Fruit fly (Drosophila melanogaster): ENCODE data around the gene CG6712.

dm6 chr2L:12085619-12086171, 10.6 kb downstream of the CG6712 start, which contains the start of gene prd:
- no peak for TF ChIP-seq usp (GFP tag; optimal IDR thresholded peaks at IDR 0.05)
- no peak for TF ChIP-seq pan (optimal IDR thresholded peaks at IDR 0.05)
- TF ChIP-seq EcR (GFP tag; optimal IDR thresholded peaks at IDR 0.05) = no peak
- TF ChIP-seq Dll (optimal IDR thresholded peaks at IDR 0.05) = no peak
- no peak for TF ChIP-seq CG8478 (optimal IDR thresholded peaks at IDR 0.05)
- no peak for TF ChIP-seq psq (optimal IDR thresholded peaks at IDR 0.05)

All from whole organism.